Worm (Caenorhabditis elegans) whole organism, L4 larva: ENCODE results near the gene F17C8.9.

ENCODE experiments used
- F37D6.2 ChIP-seq: sonication (generic microtip); optimal IDR thresholded peaks from 2 replicates; lab custom pipeline; 2016; ENCODE audit warnings: mild to moderate bottlenecking, missing genetic modification characterization, missing compliant biosample characterization
- F44E2.7 ChIP-seq: fragments of 200-800 bp; sonication (Bioruptor generic); IDR thresholded peaks from 2 replicates; pipeline ENCODE4 v2.1.2; 2022; ENCODE audit warnings: missing genetic modification characterization, missing compliant biosample characterization
- T26A8.4 ChIP-seq: fragments of 200-800 bp; sonication (Bioruptor generic); IDR thresholded peaks from 2 replicates; pipeline ENCODE4 v1.3.6; 2022; ENCODE audit warnings: missing genetic modification characterization, missing compliant biosample characterization
- ZK546.5 ChIP-seq, 2 experiments: sonication (generic microtip); optimal IDR thresholded peaks; 2 replicates each; lab custom pipeline; 2017; ENCODE audit warnings: missing biosample characterization in 2 of 2, missing genetic modification characterization in 2 of 2
- aha-1 ChIP-seq: fragments of 150-350 bp; peaks from one replicate; lab custom pipeline; 2014; ENCODE audit warnings: missing biosample characterization, missing genetic modification characterization
- attf-4 ChIP-seq: sonication (generic microtip); optimal IDR thresholded peaks from 3 replicates; lab custom pipeline; 2017; ENCODE audit warnings: missing biosample characterization, missing genetic modification characterization
- ceh-62 ChIP-seq: sonication (generic microtip); optimal IDR thresholded peaks from 2 replicates; lab custom pipeline; 2017; ENCODE audit warnings: missing biosample characterization, missing genetic modification characterization
- cey-2 ChIP-seq: sonication (generic microtip); optimal IDR thresholded peaks from 3 replicates; lab custom pipeline; 2017; ENCODE audit warnings: missing genetic modification characterization, mild to moderate bottlenecking, missing compliant biosample characterization, antibody characterized with exemption, borderline replicate concordance; ENCODE audit not compliant: insufficient read depth
- ctbp-1 ChIP-seq: fragments of 200-800 bp; sonication (Bioruptor generic); IDR thresholded peaks from 2 replicates; pipeline ENCODE4 v1.3.6; 2022; ENCODE audit warnings: missing genetic modification reagents, missing genetic modification characterization, missing compliant biosample characterization
- daf-16 ChIP-seq, 3 experiments: sonication (generic microtip); optimal IDR thresholded peaks; 2 replicates each; lab custom pipeline; 2016 to 2017; ENCODE audit warnings: missing genetic modification characterization in 3 of 3, missing genetic modification reagents in 3 of 3, mild to moderate bottlenecking in 2 of 3, missing compliant biosample characterization in 2 of 3, missing biosample characterization in 1 of 3, moderate library complexity in 1 of 3
- daf-19 ChIP-seq: fragments of 200-800 bp; sonication (Bioruptor generic); conservative IDR thresholded peaks from 2 replicates; pipeline ENCODE4 v1.3.6; 2022; ENCODE audit warnings: missing genetic modification characterization, missing compliant biosample characterization
- daf-8 ChIP-seq: fragments of 200-800 bp; sonication (Bioruptor generic); IDR thresholded peaks from 2 replicates; pipeline ENCODE4 v1.3.6; 2022; ENCODE audit warnings: missing genetic modification characterization, missing compliant biosample characterization
- dmd-6 ChIP-seq: fragments of 200-800 bp; sonication (Bioruptor generic); IDR thresholded peaks from 2 replicates; pipeline ENCODE4 v1.3.6; 2022; ENCODE audit warnings: missing genetic modification reagents, missing genetic modification characterization, missing compliant biosample characterization
- dmd-8 ChIP-seq: fragments of 200-800 bp; sonication (Bioruptor generic); IDR thresholded peaks from 2 replicates; pipeline ENCODE4 v1.3.6; 2022; ENCODE audit warnings: missing genetic modification characterization, missing compliant biosample characterization
- dpl-1 ChIP-seq: fragments of 150-350 bp; optimal IDR thresholded peaks from 2 replicates; lab custom pipeline; 2014; ENCODE audit warnings: missing biosample characterization, missing genetic modification reagents, missing genetic modification characterization
- egl-27 ChIP-seq: sonication (generic microtip); optimal IDR thresholded peaks from 3 replicates; lab custom pipeline; 2017; ENCODE audit warnings: missing biosample characterization, missing genetic modification reagents, missing genetic modification characterization
- egl-43 ChIP-seq: fragments of 200-800 bp; sonication (Bioruptor generic); IDR thresholded peaks from 2 replicates; pipeline ENCODE4 v1.3.6; 2022; ENCODE audit warnings: missing genetic modification reagents, missing genetic modification characterization, missing compliant biosample characterization
- fkh-10 ChIP-seq: fragments of 150-350 bp; optimal IDR thresholded peaks from 2 replicates; lab custom pipeline; 2014; ENCODE audit warnings: missing biosample characterization, missing genetic modification reagents, missing genetic modification characterization
- fos-1 ChIP-seq: fragments of 150-350 bp; optimal IDR thresholded peaks from 2 replicates; lab custom pipeline; 2014; ENCODE audit warnings: missing biosample characterization, missing genetic modification characterization
- hif-1 ChIP-seq, 2 experiments: sonication (generic microtip); optimal IDR thresholded peaks; 2 replicates each; lab custom pipeline; 2016 to 2017; ENCODE audit warnings: missing compliant biosample characterization in 2 of 2, missing genetic modification characterization in 2 of 2, missing genetic modification reagents in 2 of 2, missing genotype in 2 of 2, mild to moderate bottlenecking in 1 of 2
- hlh-11 ChIP-seq: fragments of 200-800 bp; sonication (Bioruptor generic); optimal IDR thresholded peaks from 2 replicates; lab custom pipeline; 2018; ENCODE audit warnings: mild to moderate bottlenecking, missing genetic modification characterization, missing compliant biosample characterization
- hmg-1.1 ChIP-seq: fragments of 200-800 bp; sonication (Bioruptor generic); IDR thresholded peaks from 2 replicates; pipeline ENCODE4 v1.3.6; 2022; ENCODE audit warnings: missing genetic modification reagents, missing genetic modification characterization, missing compliant biosample characterization
- lim-7 ChIP-seq: fragments of 200-800 bp; sonication (Bioruptor generic); IDR thresholded peaks from 2 replicates; pipeline ENCODE4 v1.3.6; 2022; ENCODE audit warnings: missing genetic modification characterization, missing compliant biosample characterization
- lin-1 ChIP-seq: fragments of 200-800 bp; sonication (Bioruptor generic); IDR thresholded peaks from 2 replicates; pipeline ENCODE4 v1.3.6; 2022; ENCODE audit warnings: missing genetic modification reagents, missing genetic modification characterization, missing compliant biosample characterization
- lin-13 ChIP-seq: fragments of 150-350 bp; optimal IDR thresholded peaks from 2 replicates; lab custom pipeline; 2014; ENCODE audit warnings: missing biosample characterization, missing genetic modification reagents, missing genetic modification characterization
- lin-38 ChIP-seq: fragments of 200-800 bp; sonication (Bioruptor generic); IDR thresholded peaks from 2 replicates; pipeline ENCODE4 v1.3.6; 2022; ENCODE audit warnings: missing genetic modification reagents, missing genetic modification characterization, missing compliant biosample characterization
- lin-39 ChIP-seq: fragments of 150-350 bp; optimal IDR thresholded peaks from 2 replicates; lab custom pipeline; 2014; ENCODE audit warnings: missing biosample characterization, missing genetic modification reagents, missing genetic modification characterization
- lsy-2 ChIP-seq, 2 experiments: fragments of 150-350 bp in 1 of 2; sonication (generic microtip) in 1 of 2; optimal IDR thresholded peaks; 2 replicates each; lab custom pipeline; 2014 to 2017; ENCODE audit warnings: missing biosample characterization in 2 of 2, missing genetic modification characterization in 2 of 2
- madf-5 ChIP-seq, 2 experiments: fragments of 200-800 bp; sonication (Bioruptor generic); IDR thresholded peaks; 2 replicates each; pipeline ENCODE4 v1.3.6; 2022; ENCODE audit warnings: missing compliant biosample characterization in 2 of 2, missing genetic modification characterization in 2 of 2
- mdl-1 ChIP-seq, 2 experiments: fragments of 150-350 bp in 1 of 2; sonication (generic microtip) in 1 of 2; optimal IDR thresholded peaks; 2 replicates each; lab custom pipeline; 2014 to 2017; ENCODE audit warnings: missing biosample characterization in 2 of 2, missing genetic modification characterization in 2 of 2
- mep-1 ChIP-seq: fragments of 150-350 bp; sonication (generic microtip); optimal IDR thresholded peaks from 3 replicates; lab custom pipeline; 2014; ENCODE audit warnings: missing biosample characterization, missing genetic modification characterization
- mes-2 ChIP-seq: sonication (generic microtip); optimal IDR thresholded peaks from 2 replicates; lab custom pipeline; 2016; ENCODE audit warnings: missing genotype, mild to moderate bottlenecking, missing genetic modification characterization, missing compliant biosample characterization; ENCODE audit not compliant: poor library complexity, severe bottlenecking
- nhr-10 ChIP-seq: fragments of 150-350 bp; optimal IDR thresholded peaks from 2 replicates; lab custom pipeline; 2014; ENCODE audit warnings: missing biosample characterization, missing genetic modification characterization
- nhr-102 ChIP-seq: sonication (generic microtip); optimal IDR thresholded peaks from 2 replicates; lab custom pipeline; 2016; ENCODE audit warnings: mild to moderate bottlenecking, missing genetic modification characterization, moderate library complexity, missing compliant biosample characterization
- nhr-11 ChIP-seq: fragments of 150-350 bp; optimal IDR thresholded peaks from 2 replicates; lab custom pipeline; 2014; ENCODE audit warnings: missing biosample characterization, missing genetic modification characterization
- nhr-28 ChIP-seq: fragments of 150-350 bp; optimal IDR thresholded peaks from 2 replicates; lab custom pipeline; 2014; ENCODE audit warnings: missing biosample characterization, missing genetic modification characterization
- nhr-6 ChIP-seq: fragments of 150-350 bp; optimal IDR thresholded peaks from 2 replicates; lab custom pipeline; 2014; ENCODE audit warnings: missing biosample characterization, missing genetic modification characterization
- pha-4 ChIP-seq, 2 experiments: fragments of 150-350 bp in 1 of 2; fragments of 200-800 bp in 1 of 2; sonication (Bioruptor generic) in 1 of 2; IDR thresholded peaks in 1 of 2; optimal IDR thresholded peaks in 1 of 2; 2 replicates each; pipeline versions ENCODE4 v1.3.6 to Lab custom; 2014 to 2022; ENCODE audit warnings: missing genetic modification characterization in 2 of 2, missing genetic modification reagents in 2 of 2, missing biosample characterization in 1 of 2, missing compliant biosample characterization in 1 of 2
- rbr-2 ChIP-seq: sonication (generic microtip); optimal IDR thresholded peaks from 2 replicates; lab custom pipeline; 2016; ENCODE audit warnings: missing genotype, missing genetic modification characterization, missing compliant biosample characterization
- sdz-12 ChIP-seq: fragments of 200-800 bp; sonication (Bioruptor generic); optimal IDR thresholded peaks from 2 replicates; lab custom pipeline; 2018; ENCODE audit warnings: mild to moderate bottlenecking, missing genetic modification characterization, missing compliant biosample characterization
- set-16 ChIP-seq: fragments of 200-800 bp; sonication (Bioruptor generic); IDR thresholded peaks from 2 replicates; pipeline ENCODE4 v1.3.6; 2022; ENCODE audit warnings: missing genetic modification reagents, missing genetic modification characterization, missing compliant biosample characterization
- skn-1 ChIP-seq: fragments of 150-350 bp; optimal IDR thresholded peaks from 2 replicates; lab custom pipeline; 2014; ENCODE audit warnings: missing biosample characterization, missing genetic modification characterization
- spr-1 ChIP-seq: sonication (generic microtip); optimal IDR thresholded peaks from 2 replicates; lab custom pipeline; 2016; ENCODE audit warnings: mild to moderate bottlenecking, missing genetic modification characterization, missing compliant biosample characterization
- tag-97 ChIP-seq: fragments of 200-800 bp; sonication (Bioruptor generic); IDR thresholded peaks from 2 replicates; pipeline ENCODE4 v1.3.6; 2022; ENCODE audit warnings: missing genetic modification characterization, missing compliant biosample characterization
- unc-62 ChIP-seq, 3 experiments: fragments of 150-350 bp in 1 of 3; sonication (generic microtip); optimal IDR thresholded peaks in 2 of 3; peaks in 1 of 3; 1 replicate in 1 of 3; 2 replicates in 2 of 3; lab custom pipeline; 2014 to 2017; ENCODE audit warnings: missing biosample characterization in 3 of 3, missing genetic modification characterization in 3 of 3, missing genetic modification reagents in 3 of 3, missing genotype in 1 of 3
- vab-7 ChIP-seq: fragments of 200-800 bp; sonication (Bioruptor generic); IDR thresholded peaks from 2 replicates; pipeline ENCODE4 v1.3.6; 2022; ENCODE audit warnings: missing genetic modification reagents, missing genetic modification characterization, missing compliant biosample characterization
- zip-2 ChIP-seq: fragments of 150-350 bp; optimal IDR thresholded peaks from 2 replicates; lab custom pipeline; 2014; ENCODE audit warnings: missing biosample characterization, missing genetic modification characterization
- ztf-11 ChIP-seq: fragments of 150-350 bp; optimal IDR thresholded peaks from 2 replicates; lab custom pipeline; 2014; ENCODE audit warnings: missing biosample characterization, missing genetic modification characterization
- ztf-7 ChIP-seq: fragments of 150-350 bp; optimal IDR thresholded peaks from 2 replicates; lab custom pipeline; 2014; ENCODE audit warnings: missing biosample characterization, missing genetic modification characterization

The F17C8.9 gene

DNA sequence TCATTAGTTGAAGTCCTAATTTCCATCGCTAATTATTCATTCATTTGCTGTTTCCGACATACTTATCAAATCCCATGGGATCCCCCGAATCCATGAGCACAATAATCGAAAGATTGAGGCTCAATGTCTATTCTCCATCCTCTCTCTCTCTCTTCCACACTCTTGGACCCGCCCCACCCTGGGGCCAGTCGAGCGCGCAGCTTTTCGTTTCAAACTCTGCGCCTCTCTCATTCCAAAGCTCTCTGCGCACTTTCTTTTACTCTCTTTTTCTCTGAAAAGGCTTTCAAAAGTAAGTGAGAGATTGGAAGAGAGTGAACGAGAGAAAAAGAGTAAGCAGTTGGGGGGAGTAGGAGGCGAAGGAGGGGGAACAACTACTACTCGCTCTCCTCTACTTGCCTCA lies 12.4 kb upstream of the F17C8.9 start, which contains the start of gene acy-1:
TSS of gene acy-1 (plus strand) at position 346 of the 400 bp plus-strand sequence.
- TF ChIP-seq skn-1 (no peak), unc-62 (GFP tag; optimal IDR thresholded peaks at IDR 0.05 in 1 of 2; lab: Kevin White, UChicago) (peak in 1 of 2 experiments; percentile 30), unc-62 (tag; optimal IDR thresholded peaks at IDR 0.05; lab: Kevin White, UChicago) (no peak), set-16 (peak; percentile 61), lin-1 (no peak), hif-1 (tag; optimal IDR thresholded peaks at IDR 0.05; lab: Kevin White, UChicago) (peak in 1 of 2 experiments; percentile 10), fkh-10 (GFP tag; lab: Kevin White, UChicago) (peak; percentile 83), dpl-1 (GFP tag; lab: Kevin White, UChicago) (peak; percentile 58), lin-38 (GFP tag; lab: Robert Waterston, UW) (peak; percentile 65), daf-16 (GFP tag; optimal IDR thresholded peaks at IDR 0.05; lab: Kevin White, UChicago) (peak in 1 of 2 experiments; percentile 14), daf-16 (tag; optimal IDR thresholded peaks at IDR 0.05; lab: Kevin White, UChicago) (no peak), vab-7 (GFP tag; lab: Robert Waterston, UW) (no peak), ctbp-1 (GFP tag; lab: Robert Waterston, UW) (peak; percentile 70), egl-27 (tag; lab: Kevin White, UChicago) (no peak), mes-2 (peak; percentile 45), ceh-62 (tag; lab: Kevin White, UChicago) (no peak), pha-4 (GFP tag; IDR thresholded peaks at IDR 0.05; lab: Robert Waterston, UW) (no peak), pha-4 (tag; optimal IDR thresholded peaks at IDR 0.05; lab: Kevin White, UChicago) (peak; percentile 14), cey-2 (tag; lab: Kevin White, UChicago) (no peak), aha-1 (tag; lab: Kevin White, UChicago) (peak; percentile 95), hlh-11 (tag; lab: Kevin White, UChicago) (peak; percentile 60), lin-13 (GFP tag; lab: Kevin White, UChicago) (peak; percentile 19), dmd-8 (GFP tag; lab: Robert Waterston, UW) (0 out of 2 replicates have a peak, but pooled peaks have one; percentile 48), F37D6.2 (peak; percentile 42), nhr-28 (tag; lab: Kevin White, UChicago) (no peak), mep-1 (tag; lab: Kevin White, UChicago) (peak; percentile 74), dmd-6 (GFP tag; lab: Robert Waterston, UW) (peak; percentile 28; the same call in 1 of the 2 replicates), ztf-11 (tag; lab: Kevin White, UChicago) (no peak), rbr-2 (peak; percentile 76), mdl-1 (tag; optimal IDR thresholded peaks at IDR 0.05; lab: Kevin White, UChicago) (peak in 1 of 2 experiments; percentile 30), nhr-11 (peak; percentile 79), hmg-1.1 (GFP tag; lab: Robert Waterston, UW) (peak; percentile 79), egl-43 (0 out of 2 replicates have a peak, but pooled peaks have one; percentile 34), nhr-10 (tag; lab: Kevin White, UChicago) (no peak), sdz-12 (GFP tag; lab: Kevin White, UChicago) (no peak), lin-39 (tag; lab: Kevin White, UChicago) (no peak), ZK546.5 (tag; optimal IDR thresholded peaks at IDR 0.05; lab: Kevin White, UChicago) (no peak), lsy-2 (tag; optimal IDR thresholded peaks at IDR 0.05; lab: Kevin White, UChicago) (peak; percentile 66 to 84), ztf-7 (tag; lab: Kevin White, UChicago) (no peak)

DNA sequence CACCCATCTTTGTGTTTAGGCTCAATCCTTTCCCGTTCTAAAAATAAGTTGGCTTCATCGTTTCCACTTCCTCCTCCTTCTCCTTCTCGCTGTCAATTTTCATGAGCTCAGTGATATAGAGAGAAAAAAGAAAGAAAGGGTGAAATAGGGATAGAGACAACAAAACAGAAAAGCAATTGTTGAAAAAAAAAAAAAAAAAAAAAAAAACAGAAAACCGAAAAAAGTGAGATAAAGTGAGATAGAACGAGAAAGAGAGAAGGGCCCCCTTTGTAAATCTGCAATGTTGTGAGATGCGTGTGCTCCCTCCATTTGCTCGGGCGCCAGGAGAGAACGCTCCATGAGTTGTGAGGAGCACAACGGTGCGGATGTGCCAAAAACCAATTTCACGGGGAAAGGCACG lies 10.2 kb upstream of the F17C8.9 start:
- TF ChIP-seq attf-4 (tag; lab: Kevin White, UChicago) (no peak), lin-39 (tag; lab: Kevin White, UChicago) (no peak), F37D6.2 (no peak), spr-1 (no peak), lsy-2 (tag; optimal IDR thresholded peaks at IDR 0.05; lab: Kevin White, UChicago) (peak in 1 of 2 experiments; percentile 34), tag-97 (GFP tag; lab: Robert Waterston, UW) (no peak), mes-2 (no peak), ztf-11 (tag; lab: Kevin White, UChicago) (no peak), daf-8 (no peak), aha-1 (tag; lab: Kevin White, UChicago) (peak; percentile 50), fos-1 (tag; lab: Kevin White, UChicago) (no peak), T26A8.4 (GFP tag; lab: Robert Waterston, UW) (no peak), madf-5 (GFP tag; IDR thresholded peaks at IDR 0.05; lab: Robert Waterston, UW) (no peak), nhr-102 (tag; lab: Kevin White, UChicago) (no peak), lim-7 (no peak), nhr-6 (no peak), F44E2.7 (no peak), zip-2 (tag; lab: Kevin White, UChicago) (no peak), fkh-10 (GFP tag; lab: Kevin White, UChicago) (peak; percentile 45), daf-19 (no peak), mdl-1 (tag; optimal IDR thresholded peaks at IDR 0.05; lab: Kevin White, UChicago) (no peak)
